Fruit fly (Drosophila melanogaster): ENCODE measurements around the gene CG3402.

Gene CG3402

DNA sequence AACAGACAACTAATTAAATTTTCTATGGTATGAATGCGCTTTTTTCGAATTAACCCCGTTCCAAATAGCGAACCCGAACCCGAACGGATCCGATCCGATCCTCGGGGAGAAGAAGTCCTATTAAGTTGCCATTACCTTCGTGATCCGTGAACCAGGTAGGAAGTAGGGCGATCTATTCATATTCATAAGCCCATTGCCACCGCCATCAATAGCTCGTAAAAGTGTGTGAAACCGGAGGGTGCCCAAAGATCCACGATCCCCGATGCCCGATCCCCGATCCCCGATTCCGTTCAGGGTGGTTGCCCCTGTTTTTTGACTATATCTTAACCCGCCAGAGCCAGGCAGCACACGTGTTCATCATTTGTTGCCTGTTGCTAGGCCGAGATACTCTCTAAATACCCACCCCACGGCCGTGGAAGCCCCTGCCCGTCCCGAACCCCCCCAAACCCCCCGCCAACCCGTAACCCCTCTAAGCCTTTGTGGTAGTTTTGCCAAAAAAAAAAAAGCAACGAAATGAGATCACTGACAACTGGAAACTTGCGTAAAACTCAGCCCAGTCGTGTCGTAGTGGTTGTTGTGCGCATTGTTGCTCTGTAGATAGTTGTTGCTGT, 7.2 kb downstream of the CG3402 start:
- TF ChIP-seq CG8478 (optimal IDR thresholded peaks at IDR 0.05) (no peak), CTCF (optimal IDR thresholded peaks at IDR 0.05) (no peak)

DNA sequence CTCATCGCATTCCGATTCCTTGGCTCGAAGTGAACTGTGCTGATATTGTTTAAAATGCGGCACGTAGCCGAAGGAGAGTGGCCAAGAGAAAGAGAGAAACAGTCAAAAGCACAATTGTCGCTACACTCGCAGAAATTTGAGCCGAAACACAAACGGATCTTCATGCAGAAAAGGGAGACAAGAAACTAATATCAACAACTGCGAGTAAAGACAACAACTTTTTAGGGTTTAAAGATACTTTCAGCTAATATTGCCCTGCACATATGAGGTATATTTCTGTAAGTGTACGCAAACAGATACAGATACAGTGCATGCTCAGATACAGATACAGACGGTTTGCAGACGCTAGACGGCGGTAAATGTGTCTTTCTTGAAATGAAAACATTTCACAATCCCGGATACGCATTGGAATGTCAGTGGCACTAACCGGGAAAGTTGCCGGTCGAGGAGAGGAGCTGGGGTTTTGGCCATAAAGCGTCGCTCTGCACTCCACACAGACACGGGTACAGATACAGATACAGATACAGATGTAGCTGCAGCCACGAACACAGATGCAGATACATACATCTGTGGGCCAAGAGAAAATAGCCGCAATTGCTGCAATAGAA, 8.5 kb downstream of the CG3402 start:
- TF ChIP-seq CTCF (optimal IDR thresholded peaks at IDR 0.05): no peak
- TF ChIP-seq CG8478 (optimal IDR thresholded peaks at IDR 0.05): no peak

DNA sequence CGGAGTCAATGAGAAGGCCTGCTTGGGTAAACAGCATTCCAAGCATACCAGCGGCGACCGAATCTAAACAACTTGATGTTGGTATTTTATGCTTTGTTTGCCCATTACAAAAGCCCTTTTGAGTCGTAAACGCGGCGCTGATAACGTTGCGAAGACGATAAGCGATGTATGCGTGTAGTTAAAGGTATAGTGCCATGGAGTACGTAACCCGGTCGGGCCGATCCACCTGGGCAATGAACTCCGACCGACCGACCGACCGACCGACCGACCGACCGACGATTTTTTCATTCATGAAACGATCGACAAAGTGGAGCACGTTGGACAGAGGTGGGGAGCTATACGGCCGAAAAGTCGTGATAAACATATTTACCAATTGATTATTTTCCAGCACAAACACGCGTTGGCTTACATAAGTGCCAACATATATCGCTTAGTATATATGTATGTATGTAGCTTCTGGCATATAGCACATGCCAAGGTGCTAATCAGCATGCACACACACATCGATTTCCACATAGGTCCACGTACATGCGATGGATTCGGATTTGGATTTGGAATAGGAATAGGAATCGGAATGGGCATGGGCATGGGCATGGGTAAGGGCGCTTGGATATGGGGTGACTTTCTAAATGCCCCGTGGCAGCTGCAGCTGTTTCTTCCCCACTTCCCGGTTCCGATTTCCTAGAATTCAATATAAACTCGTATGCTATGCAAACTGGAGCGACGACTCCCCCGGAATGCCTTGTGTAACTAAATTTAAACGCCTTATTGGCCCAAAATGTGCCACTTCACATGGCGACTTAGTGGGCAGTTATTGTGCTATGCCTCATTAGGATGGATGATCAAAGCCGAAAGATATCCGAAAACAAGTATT, 9.6 kb downstream of the CG3402 start:
- TF ChIP-seq CTCF (optimal IDR thresholded peaks at IDR 0.05): no peak
- no peak for TF ChIP-seq CG8478 (optimal IDR thresholded peaks at IDR 0.05)

- no peak for TF ChIP-seq CG8478 (optimal IDR thresholded peaks at IDR 0.05)
- TF ChIP-seq CTCF (optimal IDR thresholded peaks at IDR 0.05): no peak
Observed at dm6 chr3L:642146-642864, 10.4 kb downstream of the CG3402 start.

DNA sequence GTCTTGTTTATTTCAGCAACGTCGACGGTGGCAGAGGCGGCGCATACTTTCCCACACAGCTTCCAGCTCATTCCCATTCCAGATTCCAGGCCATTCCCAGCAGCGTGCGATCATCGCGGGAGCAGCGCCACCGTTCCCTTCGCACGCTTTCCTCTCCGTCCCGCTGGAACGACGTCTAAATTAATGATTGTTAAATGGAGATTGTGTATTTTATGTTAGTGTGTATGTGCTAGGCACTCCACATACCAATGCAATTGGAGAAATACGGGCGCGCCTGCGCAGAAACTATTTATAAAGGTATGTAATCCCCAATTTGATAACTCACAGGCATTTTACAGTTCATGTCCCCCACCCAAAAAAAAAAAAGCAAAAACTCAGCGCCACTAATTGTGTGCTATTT, 11.2 kb downstream of the CG3402 start:
- TF ChIP-seq CG8478 (optimal IDR thresholded peaks at IDR 0.05) (no peak), CTCF (optimal IDR thresholded peaks at IDR 0.05) (no peak)

dm6 chr3L:640324-640974, 12.2 kb downstream of the CG3402 start:
- TF ChIP-seq CG8478 (optimal IDR thresholded peaks at IDR 0.05) (no peak), CTCF (optimal IDR thresholded peaks at IDR 0.05) (peak in 1 of 2 experiments; percentile 0)

- TF ChIP-seq CTCF (optimal IDR thresholded peaks at IDR 0.05): no peak
Observed at dm6 chr3L:639460-640103, 13.1 kb downstream of the CG3402 start.

dm6 chr3L:638757-639353, 13.8 kb downstream of the CG3402 start:
- TF ChIP-seq CG8478 (optimal IDR thresholded peaks at IDR 0.05) (no peak), CTCF (optimal IDR thresholded peaks at IDR 0.05) (no peak)

dm6 chr3L:638031-638414, 14.7 kb downstream of the CG3402 start:
- TF ChIP-seq CG8478 (optimal IDR thresholded peaks at IDR 0.05) (no peak), CTCF (optimal IDR thresholded peaks at IDR 0.05) (no peak)

- TF ChIP-seq CG8478 (optimal IDR thresholded peaks at IDR 0.05): no peak
Observed at dm6 chr3L:637329-638030, 15.2 kb downstream of the CG3402 start.

DNA sequence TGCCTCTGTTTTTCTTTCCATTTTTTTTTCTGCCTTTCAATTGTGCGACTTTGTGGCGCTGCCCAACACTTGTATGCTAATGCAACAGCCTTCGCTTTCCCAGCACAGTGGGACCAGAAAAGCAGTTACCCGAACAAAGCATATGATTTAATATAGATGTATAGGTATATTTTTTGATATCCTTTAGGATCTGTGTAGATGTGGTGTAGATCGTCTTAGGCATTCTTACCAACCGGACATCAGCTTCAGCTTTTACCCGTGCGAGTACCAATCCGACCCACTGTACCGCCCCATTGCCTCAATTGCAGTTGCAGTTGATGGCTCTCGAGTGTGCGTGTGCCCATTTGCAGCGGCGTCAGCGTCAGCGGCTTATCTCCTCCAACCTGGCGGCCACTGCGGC, 16.2 kb downstream of the CG3402 start:
- TF ChIP-seq CTCF (optimal IDR thresholded peaks at IDR 0.05): no peak

DNA sequence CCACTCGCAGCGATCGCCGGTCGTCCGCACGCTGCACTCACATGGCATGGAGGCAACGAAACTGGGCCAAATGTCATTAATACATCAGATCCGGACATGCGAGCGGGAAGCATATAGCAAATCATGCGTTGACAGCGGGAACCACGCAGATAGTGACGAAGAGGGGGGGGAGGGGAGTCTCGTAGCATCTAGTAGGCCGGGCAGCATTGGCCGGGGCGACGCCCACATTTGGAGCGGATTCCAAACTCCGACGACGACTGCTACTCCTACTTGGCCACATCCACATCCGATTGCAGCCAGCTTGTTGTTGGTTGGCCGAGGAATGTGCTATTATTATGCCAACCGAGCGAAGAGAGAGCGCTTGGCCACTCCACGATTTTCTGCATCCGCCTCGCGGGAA, 17.2 kb downstream of the CG3402 start:
- no peak for TF ChIP-seq CTCF (optimal IDR thresholded peaks at IDR 0.05)
- TF ChIP-seq CG8478 (optimal IDR thresholded peaks at IDR 0.05): no peak

DNA sequence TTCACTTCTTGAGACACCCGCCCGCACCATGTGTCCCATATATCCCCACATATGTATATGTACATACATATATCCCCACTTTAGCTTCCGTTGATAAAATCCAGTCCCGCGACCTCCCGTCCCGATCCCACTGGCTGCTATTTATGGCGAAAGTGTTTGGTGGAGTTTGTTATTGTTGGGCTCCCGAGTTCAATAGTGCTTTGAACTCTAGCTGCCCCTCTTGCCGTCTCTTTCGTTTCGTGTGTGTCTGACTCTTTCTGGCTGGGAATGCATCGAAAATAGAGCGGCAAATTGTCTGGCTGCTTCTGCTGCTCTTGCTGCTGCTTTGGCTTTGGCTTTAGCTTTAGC, 17.7 kb downstream of the CG3402 start:
- TF ChIP-seq CG8478 (optimal IDR thresholded peaks at IDR 0.05) (no peak), CTCF (optimal IDR thresholded peaks at IDR 0.05) (no peak)

All from S2 (cell line).